Fruit fly (Drosophila melanogaster) whole organism, embryonic: ENCODE measurements around the gene Pis.

ENCODE experiments used
- Atf6 ChIP-seq: fragments of 200-800 bp; sonication (Bioruptor generic); IDR thresholded peaks from 2 replicates; pipeline ENCODE4 v1.3.6; 2022; ENCODE audit warnings: missing biosample characterization, missing genetic modification characterization
- BEAF-32 ChIP-seq: fragments of 200-800 bp; sonication (Bioruptor generic); optimal IDR thresholded peaks from 3 replicates; lab custom pipeline; 2017; ENCODE audit warnings: missing biosample characterization, missing genetic modification characterization, mild to moderate bottlenecking, moderate library complexity, missing genetic modification reagents
- CG10462 ChIP-seq: fragments of 200-800 bp; sonication (Bioruptor generic); optimal IDR thresholded peaks from 2 replicates; lab custom pipeline; 2016; ENCODE audit warnings: missing biosample characterization, missing genetic modification characterization
- CG12942 ChIP-seq: fragments of 200-800 bp; sonication (Bioruptor generic); optimal IDR thresholded peaks from 3 replicates; lab custom pipeline; 2016; ENCODE audit warnings: missing biosample characterization, missing genetic modification characterization
- CG13287 ChIP-seq: fragments of 200-800 bp; sonication (Bioruptor generic); IDR thresholded peaks from 2 replicates; pipeline ENCODE4 v1.3.6; 2022; ENCODE audit warnings: missing biosample characterization, missing genetic modification characterization; ENCODE audit not compliant: partially characterized antibody
- CG17385 ChIP-seq: fragments of 200-800 bp; sonication (Bioruptor generic); optimal IDR thresholded peaks from 3 replicates; lab custom pipeline; 2018; ENCODE audit warnings: missing biosample characterization, mild to moderate bottlenecking, missing genetic modification characterization
- CG17912 ChIP-seq: fragments of 200-800 bp; sonication (Bioruptor generic); optimal IDR thresholded peaks from 2 replicates; lab custom pipeline; 2018; ENCODE audit warnings: missing biosample characterization, mild to moderate bottlenecking, missing genetic modification characterization
- CG18262 ChIP-seq: fragments of 200-800 bp; optimal IDR thresholded peaks from 3 replicates; lab custom pipeline; 2019; ENCODE audit warnings: missing biosample characterization, mild to moderate bottlenecking, missing genetic modification characterization, moderate library complexity
- CG2116 ChIP-seq: fragments of 200-800 bp; sonication (Bioruptor generic); optimal IDR thresholded peaks from 3 replicates; lab custom pipeline; 2018; ENCODE audit warnings: missing biosample characterization, mild to moderate bottlenecking, missing genetic modification characterization
- CG30403 ChIP-seq: fragments of 200-800 bp; sonication (Bioruptor generic); optimal IDR thresholded peaks from 3 replicates; lab custom pipeline; 2016; ENCODE audit warnings: missing biosample characterization, missing genetic modification characterization
- CG3838 ChIP-seq: fragments of 200-800 bp; sonication (Bioruptor generic); optimal IDR thresholded peaks from 3 replicates; lab custom pipeline; 2016; ENCODE audit warnings: missing biosample characterization, missing genetic modification characterization
- CG3847 ChIP-seq: fragments of 200-800 bp; sonication (Bioruptor generic); IDR thresholded peaks from 2 replicates; pipeline ENCODE4 v1.3.6; 2022; ENCODE audit warnings: missing biosample characterization, missing genetic modification characterization
- CG43689 ChIP-seq: fragments of 200-800 bp; sonication (Bioruptor generic); IDR thresholded peaks from 2 replicates; pipeline ENCODE4 v1.3.6; 2022; ENCODE audit warnings: missing biosample characterization, missing genetic modification characterization
- CG6791 ChIP-seq: fragments of 200-800 bp; sonication (Bioruptor generic); IDR thresholded peaks from 3 replicates; pipeline ENCODE4 v1.3.6; 2022; ENCODE audit warnings: missing biosample characterization, missing genetic modification characterization; ENCODE audit not compliant: partially characterized antibody
- CG7928 ChIP-seq: fragments of 200-800 bp; sonication (Bioruptor generic); optimal IDR thresholded peaks from 2 replicates; lab custom pipeline; 2017; ENCODE audit warnings: missing biosample characterization, mild to moderate bottlenecking, missing genetic modification characterization
- CG8290 ChIP-seq, 3 experiments: fragments of 200-800 bp; sonication (Bioruptor generic); optimal IDR thresholded peaks; 2 replicates each; lab custom pipeline; 2016 to 2019; ENCODE audit warnings: missing biosample characterization in 3 of 3, missing genetic modification characterization in 3 of 3, mild to moderate bottlenecking in 2 of 3, moderate library complexity in 1 of 3
- CkIIα-i1 ChIP-seq: fragments of 200-800 bp; sonication (Bioruptor generic); IDR thresholded peaks from 2 replicates; pipeline ENCODE4 v1.3.6; 2022; ENCODE audit warnings: missing biosample characterization, missing genetic modification characterization
- Dll ChIP-seq: fragments of 200-800 bp; sonication (Bioruptor generic); IDR thresholded peaks from 4 replicates; pipeline ENCODE4 v1.3.6; 2022; ENCODE audit warnings: missing biosample characterization, missing genetic modification characterization; ENCODE audit not compliant: partially characterized antibody
- E2f1 ChIP-seq: fragments of 200-800 bp; sonication (Bioruptor generic); IDR thresholded peaks from 2 replicates; pipeline ENCODE4 v1.3.6; 2022; ENCODE audit warnings: missing biosample characterization, missing genetic modification characterization
- ERR ChIP-seq: fragments of 200-800 bp; sonication (Bioruptor generic); optimal IDR thresholded peaks from 2 replicates; lab custom pipeline; 2016; ENCODE audit warnings: missing biosample characterization, missing genetic modification characterization
- Ets65A ChIP-seq: fragments of 200-800 bp; sonication (Bioruptor generic); peaks from one replicate; lab custom pipeline; 2016; ENCODE audit warnings: missing biosample characterization, missing genetic modification characterization
- HLH4C ChIP-seq: fragments of 200-800 bp; sonication (Bioruptor generic); IDR thresholded peaks from 3 replicates; pipeline ENCODE4 v1.3.6; 2022; ENCODE audit warnings: missing biosample characterization, missing genetic modification characterization; ENCODE audit not compliant: partially characterized antibody
- MESR4 ChIP-seq: fragments of 200-800 bp; sonication (Bioruptor generic); optimal IDR thresholded peaks from 2 replicates; lab custom pipeline; 2018; ENCODE audit warnings: missing biosample characterization, mild to moderate bottlenecking, missing genetic modification characterization, moderate library complexity
- Med ChIP-seq: fragments of 200-800 bp; sonication (Bioruptor generic); peaks from one replicate; lab custom pipeline; 2016; ENCODE audit warnings: missing biosample characterization, missing genetic modification characterization, mild to moderate bottlenecking, inconsistent platforms, moderate library complexity
- Nf-YC ChIP-seq: fragments of 200-800 bp; optimal IDR thresholded peaks from 3 replicates; lab custom pipeline; 2019; ENCODE audit warnings: missing biosample characterization, mild to moderate bottlenecking, missing genetic modification characterization, moderate library complexity
- Scr ChIP-seq: fragments of 200-800 bp; sonication (Bioruptor generic); IDR thresholded peaks from 2 replicates; pipeline ENCODE4 v1.3.6; 2022; ENCODE audit warnings: missing biosample characterization, missing genetic modification characterization; ENCODE audit not compliant: partially characterized antibody
- Sox100B ChIP-seq: fragments of 200-800 bp; sonication (Bioruptor generic); optimal IDR thresholded peaks from 3 replicates; lab custom pipeline; 2018; ENCODE audit warnings: missing biosample characterization, mild to moderate bottlenecking, missing genetic modification characterization
- Sry-δ ChIP-seq: fragments of 200-800 bp; sonication (Bioruptor generic); optimal IDR thresholded peaks from 2 replicates; lab custom pipeline; 2016; ENCODE audit warnings: missing biosample characterization, missing genetic modification characterization
- Ssrp ChIP-seq: fragments of 200-800 bp; sonication (Bioruptor generic); optimal IDR thresholded peaks from 2 replicates; lab custom pipeline; 2018; ENCODE audit warnings: missing biosample characterization, mild to moderate bottlenecking, missing genetic modification characterization, moderate library complexity
- amos ChIP-seq: fragments of 200-800 bp; sonication (Bioruptor generic); IDR thresholded peaks from 2 replicates; pipeline ENCODE4 v1.3.6; 2022; ENCODE audit warnings: missing biosample characterization, missing genetic modification characterization; ENCODE audit not compliant: partially characterized antibody
- ash1 ChIP-seq: fragments of 200-800 bp; sonication (Bioruptor generic); optimal IDR thresholded peaks from 2 replicates; lab custom pipeline; 2018; ENCODE audit warnings: missing biosample characterization, mild to moderate bottlenecking, missing genetic modification characterization
- bbx ChIP-seq: fragments of 200-800 bp; sonication (Bioruptor generic); IDR thresholded peaks from 2 replicates; pipeline ENCODE4 v1.3.6; 2022; ENCODE audit warnings: missing biosample characterization, missing genetic modification characterization; ENCODE audit not compliant: partially characterized antibody
- bowl ChIP-seq: fragments of 200-800 bp; sonication (Bioruptor generic); IDR thresholded peaks from 2 replicates; pipeline ENCODE4 v1.3.6; 2022; ENCODE audit warnings: missing biosample characterization, missing genetic modification characterization
- br ChIP-seq: fragments of >200 bp; optimal IDR thresholded peaks from 2 replicates; lab custom pipeline; 2017
- chinmo ChIP-seq: fragments of 200-800 bp; sonication (Bioruptor generic); IDR thresholded peaks from 4 replicates; pipeline ENCODE4 v1.3.6; 2022; ENCODE audit warnings: missing biosample characterization, missing genetic modification characterization; ENCODE audit not compliant: partially characterized antibody
- dimm ChIP-seq: fragments of 200-800 bp; sonication (Bioruptor generic); IDR thresholded peaks from 2 replicates; pipeline ENCODE4 v1.3.6; 2022; ENCODE audit warnings: missing biosample characterization, missing genetic modification characterization
- en ChIP-seq: fragments of 200-800 bp; sonication (Bioruptor generic); optimal IDR thresholded peaks from 2 replicates; lab custom pipeline; 2016; ENCODE audit warnings: missing biosample characterization, missing genetic modification characterization
- gfzf ChIP-seq: fragments of 200-800 bp; sonication (Bioruptor generic); optimal IDR thresholded peaks from 2 replicates; lab custom pipeline; 2016; ENCODE audit warnings: missing biosample characterization, mild to moderate bottlenecking, missing genetic modification characterization, moderate library complexity
- grau ChIP-seq: fragments of 200-800 bp; optimal IDR thresholded peaks from 3 replicates; lab custom pipeline; 2019; ENCODE audit warnings: missing biosample characterization, mild to moderate bottlenecking, missing genetic modification characterization, moderate library complexity
- peb ChIP-seq: fragments of 200-800 bp; sonication (Bioruptor generic); IDR thresholded peaks from 2 replicates; pipeline ENCODE4 v1.3.6; 2022; ENCODE audit warnings: missing biosample characterization, missing genetic modification characterization
- sens ChIP-seq: fragments of 200-800 bp; sonication (Bioruptor generic); peaks from one replicate; lab custom pipeline; 2016; ENCODE audit warnings: missing biosample characterization, missing genetic modification characterization
- sens-2 ChIP-seq: fragments of 200-800 bp; sonication (Bioruptor generic); IDR thresholded peaks from 2 replicates; pipeline ENCODE4 v1.3.6; 2022; ENCODE audit warnings: missing biosample characterization, missing genetic modification characterization
- slou ChIP-seq: fragments of 200-800 bp; sonication (Bioruptor generic); optimal IDR thresholded peaks from 3 replicates; lab custom pipeline; 2016; ENCODE audit warnings: missing biosample characterization, missing genetic modification characterization
- sug ChIP-seq: fragments of 200-800 bp; optimal IDR thresholded peaks from 2 replicates; lab custom pipeline; 2019; ENCODE audit warnings: missing biosample characterization, mild to moderate bottlenecking, missing genetic modification characterization, moderate library complexity
- tin ChIP-seq: fragments of 200-800 bp; sonication (Bioruptor generic); optimal IDR thresholded peaks from 3 replicates; lab custom pipeline; 2016; ENCODE audit warnings: missing biosample characterization, missing genetic modification characterization
- trh ChIP-seq: fragments of 200-800 bp; sonication (Bioruptor generic); optimal IDR thresholded peaks from 2 replicates; lab custom pipeline; 2016; ENCODE audit warnings: missing biosample characterization, missing genetic modification characterization
- zen2 ChIP-seq: fragments of 200-800 bp; sonication (Bioruptor generic); IDR thresholded peaks from 3 replicates; pipeline ENCODE4 v1.3.6; 2022; ENCODE audit warnings: missing biosample characterization, missing genetic modification characterization; ENCODE audit not compliant: partially characterized antibody
- zf30C ChIP-seq: fragments of 200-800 bp; sonication (Bioruptor generic); optimal IDR thresholded peaks from 3 replicates; lab custom pipeline; 2018; ENCODE audit warnings: missing biosample characterization, mild to moderate bottlenecking, missing genetic modification characterization

Pis gene

DNA sequence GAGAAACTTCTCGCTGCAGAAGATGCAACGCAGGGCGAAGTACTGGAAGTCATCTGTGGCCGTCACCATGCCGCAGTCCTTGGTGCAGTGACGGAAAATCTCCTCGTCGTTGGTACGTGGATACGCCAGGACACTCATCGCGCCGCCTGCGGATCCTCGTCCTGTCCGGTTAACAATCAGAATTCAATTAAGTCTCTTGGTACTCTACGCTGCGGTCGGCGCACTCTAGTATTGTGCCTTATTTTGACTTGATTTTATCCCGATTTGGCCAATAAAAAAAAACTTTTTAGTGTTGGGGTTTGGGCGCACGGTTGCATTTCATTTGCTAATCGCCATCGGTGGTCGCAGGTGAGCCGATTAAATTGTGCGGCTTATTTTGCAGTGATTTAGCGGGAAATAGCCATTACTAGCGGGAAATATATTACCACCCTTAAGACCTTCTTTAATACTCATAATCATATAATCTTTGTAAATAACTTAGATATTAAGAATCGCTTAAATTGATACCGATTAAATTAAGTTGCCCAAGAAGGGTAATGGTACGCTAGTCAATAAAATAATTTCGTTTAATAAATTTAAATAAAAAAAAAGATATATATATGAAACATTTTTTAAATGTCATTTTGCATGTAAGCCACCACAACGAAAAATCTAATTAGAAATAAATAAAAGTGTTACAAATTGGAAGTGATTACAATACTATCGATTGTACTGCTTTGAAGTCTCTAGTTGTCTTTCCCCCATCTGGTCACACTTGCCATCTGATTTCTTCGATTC is 42.5 kb upstream of the Pis start, which contains the start of the genes CG8944 and CCT6 (continued):
- 0 out of 4 replicates have a peak, but pooled peaks have one; percentile 24 for TF ChIP-seq chinmo
- no peak for TF ChIP-seq CG43689 (GFP tag; lab: Robert Waterston, UW)
- TF ChIP-seq Sox100B = no peak
- no peak for TF ChIP-seq Atf6 (GFP tag; lab: Robert Waterston, UW)
- peak; percentile 5 for TF ChIP-seq Ssrp (tag; lab: Kevin White, UChicago)
- TF ChIP-seq peb (GFP tag; lab: Robert Waterston, UW) = no peak
- no peak for TF ChIP-seq CG17912 (GFP tag; lab: Kevin White, UChicago)
- peak; percentile 69 for TF ChIP-seq Sry-δ (GFP tag; lab: Kevin White, UChicago)
- TF ChIP-seq Scr = peak; percentile 57
- TF ChIP-seq CG10462 (GFP tag; lab: Kevin White, UChicago) = no peak
- no peak for TF ChIP-seq CG8290 (GFP tag; optimal IDR thresholded peaks at IDR 0.05; lab: Kevin White, UChicago)
- TF ChIP-seq CG8290 (tag; optimal IDR thresholded peaks at IDR 0.05; lab: Kevin White, UChicago) = no peak
- no peak for TF ChIP-seq CG17385 (GFP tag; lab: Kevin White, UChicago)
- no peak for TF ChIP-seq CG3838 (GFP tag; lab: Kevin White, UChicago)
- TF ChIP-seq gfzf (GFP tag; lab: Kevin White, UChicago) = peak; percentile 45
- TF ChIP-seq sug = peak; percentile 14
- peak; percentile 14 for TF ChIP-seq tin
- no peak for TF ChIP-seq CkIIα-i1 (GFP tag; lab: Robert Waterston, UW)
- TF ChIP-seq CG2116 (GFP tag; lab: Kevin White, UChicago) = peak; percentile 96
- TF ChIP-seq HLH4C (GFP tag; lab: Robert Waterston, UW) = peak; percentile 50; the same call in 1 of the 3 replicates
- TF ChIP-seq dimm (GFP tag; lab: Robert Waterston, UW) = no peak
- 0 out of 2 replicates have a peak, but pooled peaks have one; percentile 12 for TF ChIP-seq sens-2 (GFP tag; lab: Robert Waterston, UW)
- 0 out of 2 replicates have a peak, but pooled peaks have one; percentile 4 for TF ChIP-seq CG3847
- peak; percentile 52; the same call in 1 of the 4 replicates for TF ChIP-seq Dll (GFP tag; lab: Robert Waterston, UW)
- no peak for TF ChIP-seq bowl (GFP tag; lab: Robert Waterston, UW)
- no peak for TF ChIP-seq zen2 (GFP tag; lab: Robert Waterston, UW)
- TF ChIP-seq trh (GFP tag; lab: Kevin White, UChicago) = no peak
- TF ChIP-seq en = no peak
- peak; percentile 64 for TF ChIP-seq sens
- TF ChIP-seq BEAF-32 (GFP tag; lab: Kevin White, UChicago) = peak; percentile 65
- TF ChIP-seq CG12942 (GFP tag; lab: Kevin White, UChicago) = no peak
- TF ChIP-seq CG7928 (GFP tag; lab: Kevin White, UChicago) = no peak
- no peak for TF ChIP-seq slou (GFP tag; lab: Kevin White, UChicago)
- peak; percentile 1 for TF ChIP-seq grau (tag; lab: Kevin White, UChicago)
- peak; percentile 44; the same call in 1 of the 2 replicates for TF ChIP-seq bbx (GFP tag; lab: Robert Waterston, UW)
- TF ChIP-seq Ets65A (GFP tag; lab: Kevin White, UChicago) = peak; percentile 81
- peak; percentile 90 for TF ChIP-seq MESR4 (GFP tag; lab: Kevin White, UChicago)
- TF ChIP-seq Nf-YC = peak; percentile 31
- peak; percentile 31 for TF ChIP-seq CG30403
- no peak for TF ChIP-seq zf30C
- no peak for TF ChIP-seq br (lab: Kevin White, UChicago)
- peak; percentile 17 for TF ChIP-seq CG18262 (tag; lab: Kevin White, UChicago)
- 0 out of 2 replicates have a peak, but pooled peaks have one; percentile 28 for TF ChIP-seq CG13287 (GFP tag; lab: Robert Waterston, UW)
- peak; percentile 74 for TF ChIP-seq Med (GFP tag; lab: Kevin White, UChicago)
- peak; percentile 49 for TF ChIP-seq amos (GFP tag; lab: Robert Waterston, UW)
- no peak for TF ChIP-seq E2f1
- TF ChIP-seq CG6791 = peak; percentile 58; the same call in 1 of the 3 replicates
- TF ChIP-seq ash1 = no peak
- no peak for TF ChIP-seq ERR (GFP tag; lab: Kevin White, UChicago)
